Fruit fly (Drosophila melanogaster): ENCODE results near the gene CG13601.

Gene CG13601

DNA sequence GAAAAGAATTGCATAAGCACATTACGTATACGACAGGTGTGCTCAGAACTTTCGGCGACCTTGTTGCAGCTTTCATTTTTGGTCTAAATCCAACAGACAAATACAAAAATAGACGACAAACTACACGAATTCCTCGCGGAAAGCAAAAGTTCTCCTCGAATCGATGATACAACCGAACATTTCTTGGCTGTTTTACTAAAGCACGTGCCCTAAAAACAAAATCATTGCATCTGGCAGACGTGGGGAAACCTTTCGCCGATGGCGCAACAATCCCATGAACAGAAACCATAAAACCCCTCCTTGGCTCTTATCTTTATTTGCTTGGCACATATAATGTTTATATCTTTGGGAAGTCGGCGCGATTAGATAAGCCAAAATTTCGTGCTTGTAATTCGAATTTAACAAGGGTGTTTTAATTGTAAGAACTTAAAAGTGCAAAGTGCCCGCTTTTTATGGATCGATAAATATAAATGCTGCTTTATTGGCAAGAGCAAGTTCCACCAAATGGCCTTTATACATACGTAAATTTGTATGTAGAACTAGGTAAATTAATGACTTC, 11.2 kb upstream of the CG13601 start:
- TF ChIP-seq CG10348 (GFP tag; IDR thresholded peaks at IDR 0.05), result no peak
- TF ChIP-seq CG12605 (GFP tag; IDR thresholded peaks at IDR 0.05), result no peak
- no peak for TF ChIP-seq CG34367 (tag; optimal IDR thresholded peaks at IDR 0.05)
- no peak for TF ChIP-seq Pif1A (GFP tag; optimal IDR thresholded peaks at IDR 0.05)
- no peak for TF ChIP-seq CG32121 (GFP tag; IDR thresholded peaks at IDR 0.05)
- no peak for TF ChIP-seq Ets98B (GFP tag; IDR thresholded peaks at IDR 0.05)
- TF ChIP-seq gl (tag; optimal IDR thresholded peaks at IDR 0.05), result no peak
- TF ChIP-seq CG14655 (GFP tag; optimal IDR thresholded peaks at IDR 0.05), result no peak
- no peak for TF ChIP-seq CG9948 (tag; optimal IDR thresholded peaks at IDR 0.05)
- TF ChIP-seq CG8301 (tag; optimal IDR thresholded peaks at IDR 0.05), result no peak
- TF ChIP-seq CG13204 (GFP tag; optimal IDR thresholded peaks at IDR 0.05), result no peak
- no peak for TF ChIP-seq CG15710 (tag; optimal IDR thresholded peaks at IDR 0.05)
- TF ChIP-seq CG4496 (GFP tag; IDR thresholded peaks at IDR 0.05), result no peak
- TF ChIP-seq D1 (tag; optimal IDR thresholded peaks at IDR 0.05), result no peak

DNA sequence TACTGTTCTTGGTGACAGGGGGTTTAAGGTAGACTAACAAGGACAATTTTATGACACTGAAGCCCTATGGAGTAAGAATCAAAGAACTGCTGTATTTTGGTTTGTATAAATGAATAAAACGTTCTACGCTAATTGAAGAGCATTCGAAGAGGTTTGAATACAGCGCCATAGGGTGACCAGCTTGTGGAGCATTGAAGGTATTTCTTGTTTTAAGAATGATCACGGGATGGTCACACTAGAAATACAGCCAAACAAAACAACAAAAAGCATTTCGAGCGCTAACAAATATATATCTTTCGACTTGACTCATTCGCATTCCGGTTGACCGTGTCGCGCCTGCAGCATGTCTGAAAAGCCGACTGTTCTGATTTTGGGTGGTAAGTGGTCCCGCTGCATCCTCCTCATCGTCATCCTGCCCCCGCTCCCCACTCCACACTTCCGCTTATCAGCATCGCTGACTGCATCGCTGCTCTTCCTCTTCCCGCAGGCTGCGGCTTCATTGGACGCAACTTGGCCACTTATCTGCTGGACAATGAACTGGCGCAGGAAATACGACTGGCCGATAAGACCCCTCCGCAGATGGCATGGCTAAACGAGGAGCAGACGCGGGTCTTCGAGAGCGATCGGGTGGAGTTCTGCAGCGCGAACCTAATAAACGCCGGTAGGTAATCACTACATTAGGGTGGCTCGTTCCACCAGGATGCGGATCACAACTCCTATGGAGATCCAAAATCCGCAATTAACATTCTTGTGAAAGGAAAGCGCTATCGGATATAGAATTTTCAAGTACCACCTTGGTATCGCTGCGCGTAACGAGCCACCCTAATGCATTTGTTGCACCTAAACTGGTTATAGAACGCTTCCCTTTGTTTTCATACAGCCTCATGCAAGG, 6.5 kb upstream of the CG13601 start, which contains the start of gene CG5854:
Gene CG5854, plus strand, starts transcription at position 229 of the 892 bp plus-strand sequence.
- TF ChIP-seq CG9948 (tag; optimal IDR thresholded peaks at IDR 0.05) (peak; percentile 91), CG13204 (GFP tag; optimal IDR thresholded peaks at IDR 0.05) (peak; percentile 93), CG8159 (tag; optimal IDR thresholded peaks at IDR 0.05) (peak; percentile 96), rn (GFP tag; IDR thresholded peaks at IDR 0.05) (peak; percentile 94), CG17806 (tag; optimal IDR thresholded peaks at IDR 0.05) (peak; percentile 92), CG32121 (GFP tag; IDR thresholded peaks at IDR 0.05) (peak; percentile 96), CG14655 (GFP tag; optimal IDR thresholded peaks at IDR 0.05) (peak; percentile 98), fd96Ca (GFP tag; IDR thresholded peaks at IDR 0.05) (peak; percentile 99), gl (tag; optimal IDR thresholded peaks at IDR 0.05) (peak; percentile 93), CG4496 (GFP tag; IDR thresholded peaks at IDR 0.05) (peak; percentile 99), CG34367 (tag; optimal IDR thresholded peaks at IDR 0.05) (peak; percentile 95), Ets98B (GFP tag; IDR thresholded peaks at IDR 0.05) (peak; percentile 99), Pif1B (GFP tag; optimal IDR thresholded peaks at IDR 0.05) (peak; percentile 97), CG10348 (GFP tag; IDR thresholded peaks at IDR 0.05) (peak; percentile 83), Snoo (tag; optimal IDR thresholded peaks at IDR 0.05) (peak; percentile 95), EcR (GFP tag; optimal IDR thresholded peaks at IDR 0.05) (peak; percentile 98), CG8301 (tag; optimal IDR thresholded peaks at IDR 0.05) (peak; percentile 96), CG15710 (tag; optimal IDR thresholded peaks at IDR 0.05) (peak; percentile 96), Pif1A (GFP tag; optimal IDR thresholded peaks at IDR 0.05) (peak; percentile 98), D1 (tag; optimal IDR thresholded peaks at IDR 0.05) (no peak), CG12605 (GFP tag; IDR thresholded peaks at IDR 0.05) (peak; percentile 98)

DNA sequence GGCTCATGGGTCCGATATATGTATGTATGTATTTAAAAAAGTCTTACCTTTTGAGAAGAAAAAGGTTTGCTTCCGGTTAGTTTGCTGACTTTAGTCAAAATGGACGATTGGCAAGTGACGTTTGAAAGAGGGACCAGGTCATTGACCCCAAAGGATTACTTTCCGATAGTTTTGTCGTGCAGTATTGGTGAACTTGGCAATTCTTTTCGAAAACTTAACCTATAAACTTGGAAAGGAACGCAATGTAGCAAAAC, 5.9 kb upstream of the CG13601 start, which contains the start of gene RpS19b:
Gene RpS19b, minus strand, starts transcription at position 101 of the 254 bp plus-strand sequence.
- TF ChIP-seq CG8301 (tag; optimal IDR thresholded peaks at IDR 0.05), result no peak

DNA sequence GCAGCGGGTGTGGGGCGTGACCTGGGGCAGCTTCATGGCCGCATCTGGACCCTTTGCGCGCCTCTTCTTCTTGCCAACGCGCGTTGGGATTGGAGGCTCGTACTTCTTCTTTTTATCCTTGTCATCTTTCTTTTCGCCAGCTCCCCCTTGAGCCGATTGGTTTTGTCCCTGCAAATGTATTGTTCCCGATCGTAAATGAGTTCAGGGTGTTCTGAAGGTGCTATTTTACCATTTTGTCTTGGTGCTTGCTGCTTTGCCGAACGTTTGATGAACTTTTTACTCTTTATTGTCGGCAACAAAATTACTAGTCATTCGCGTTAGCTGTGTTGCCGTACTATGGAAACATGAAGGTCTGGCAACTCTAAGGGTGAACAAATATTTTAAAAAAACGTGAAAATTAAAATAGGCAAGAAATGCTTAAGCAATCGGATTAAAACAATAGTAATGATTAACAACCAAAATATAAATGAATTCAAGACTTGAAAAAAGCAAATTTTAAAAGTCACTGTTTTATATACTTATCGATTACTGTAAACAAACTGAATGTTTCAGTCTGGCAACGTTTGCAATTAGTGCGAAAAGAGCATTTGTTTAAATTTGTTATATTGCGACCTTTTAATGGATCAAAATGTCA, 3.8 kb upstream of the CG13601 start, which contains the start of the genes Rpt2 and CG13599:
Gene Rpt2, minus strand, starts transcription at position 464 of the 634 bp plus-strand sequence.
Gene CG13599, plus strand, starts transcription at position 545 of the 634 bp plus-strand sequence.
- peak; percentile 18 for TF ChIP-seq EcR (GFP tag; optimal IDR thresholded peaks at IDR 0.05)
- TF ChIP-seq CG13204 (GFP tag; optimal IDR thresholded peaks at IDR 0.05), result no peak
- no peak for TF ChIP-seq Snoo (tag; optimal IDR thresholded peaks at IDR 0.05)

DNA sequence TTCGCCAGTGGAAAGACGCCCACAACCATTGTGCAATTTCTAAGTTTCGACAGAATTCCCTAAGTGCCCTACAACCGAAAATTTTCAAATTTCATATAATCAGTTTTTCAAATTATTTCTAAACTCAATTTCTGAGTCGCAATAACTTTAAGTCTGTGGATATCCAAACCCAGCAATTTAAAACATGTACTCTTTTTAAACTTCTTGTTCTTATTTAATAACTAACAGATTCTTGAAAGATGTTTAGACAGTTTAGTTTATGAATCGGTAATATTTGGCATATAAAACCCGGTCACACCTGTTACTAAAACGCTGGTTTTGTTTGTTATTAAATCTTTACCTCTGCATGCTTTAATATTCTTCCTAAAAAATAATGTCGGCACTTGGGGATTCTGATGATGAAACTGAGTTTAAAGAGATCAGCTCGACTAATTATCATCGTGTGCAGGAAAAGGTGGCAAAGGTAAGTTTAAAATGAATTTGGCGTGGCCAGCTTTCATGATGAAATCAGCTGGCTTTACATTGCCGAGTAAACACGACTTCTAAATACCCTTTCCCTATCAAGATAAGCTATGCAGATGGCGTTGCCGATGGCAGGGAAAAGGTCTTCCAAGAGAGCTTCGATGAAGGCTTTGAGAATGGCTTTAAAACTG, 1.6 kb upstream of the CG13601 start, which contains the start of the genes CG43998, CG43999 and CG31142:
Gene CG43998, minus strand, starts transcription at position 51 of the 653 bp plus-strand sequence.
Gene CG43999, minus strand, starts transcription at position 51 of the 653 bp plus-strand sequence.
Gene CG31142, plus strand, starts transcription at position 294 of the 653 bp plus-strand sequence.
- no peak for TF ChIP-seq CG4496 (GFP tag; IDR thresholded peaks at IDR 0.05)
- TF ChIP-seq Snoo (tag; optimal IDR thresholded peaks at IDR 0.05), result peak; percentile 4

DNA sequence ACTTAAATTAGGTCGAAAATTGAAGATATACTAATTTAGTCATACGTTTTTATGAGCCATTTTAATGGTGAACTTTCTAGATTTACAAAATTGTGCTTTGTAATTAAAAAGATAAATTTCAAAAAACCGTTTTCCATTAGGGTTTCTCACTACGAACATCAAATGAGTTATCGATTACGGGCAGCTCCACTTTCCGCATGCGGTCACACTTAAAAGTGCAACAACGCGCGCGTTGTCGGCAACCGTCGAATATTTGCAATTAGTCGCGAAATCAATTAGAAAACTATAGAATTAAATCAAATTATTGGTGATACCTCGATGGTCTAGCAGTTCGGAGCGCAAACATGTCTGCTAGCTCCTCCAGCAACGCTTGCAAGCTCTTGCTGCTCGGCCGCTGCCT, 3.2 kb downstream of the CG13601 start, which contains the start of gene Ndc1:
Gene Ndc1, plus strand, starts transcription at position 200 of the 400 bp plus-strand sequence.
- TF ChIP-seq CG10348 (GFP tag; IDR thresholded peaks at IDR 0.05), result no peak
- TF ChIP-seq EcR (GFP tag; optimal IDR thresholded peaks at IDR 0.05), result no peak
- no peak for TF ChIP-seq Snoo (tag; optimal IDR thresholded peaks at IDR 0.05)
- no peak for TF ChIP-seq CG13204 (GFP tag; optimal IDR thresholded peaks at IDR 0.05)
- no peak for TF ChIP-seq rn (GFP tag; IDR thresholded peaks at IDR 0.05)
- no peak for TF ChIP-seq Pif1A (GFP tag; optimal IDR thresholded peaks at IDR 0.05)
- no peak for TF ChIP-seq CG17806 (tag; optimal IDR thresholded peaks at IDR 0.05)
- no peak for TF ChIP-seq CG8301 (tag; optimal IDR thresholded peaks at IDR 0.05)
- TF ChIP-seq CG14655 (GFP tag; optimal IDR thresholded peaks at IDR 0.05), result no peak
- no peak for TF ChIP-seq CG15710 (tag; optimal IDR thresholded peaks at IDR 0.05)
- TF ChIP-seq Ets98B (GFP tag; IDR thresholded peaks at IDR 0.05), result no peak
- TF ChIP-seq CG9948 (tag; optimal IDR thresholded peaks at IDR 0.05), result no peak

All from whole organism, pupa.